Fruit fly (Drosophila melanogaster) whole organism, embryonic: ENCODE measurements around the gene nop5.
A peak's percentile ranks its signal among the peaks of the same experiment; 100 is the strongest.

Source experiments
- Antp ChIP-seq: fragments of 200-800 bp; sonication (Bioruptor generic); optimal IDR thresholded peaks from 3 replicates; lab custom pipeline; 2016; ENCODE audit warnings: missing biosample characterization, missing genetic modification characterization
- CG10209 ChIP-seq: fragments of 200-800 bp; sonication (Bioruptor generic); optimal IDR thresholded peaks from 3 replicates; lab custom pipeline; 2017; ENCODE audit warnings: missing biosample characterization, mild to moderate bottlenecking, missing genetic modification characterization, missing genetic modification reagents
- CG1024 ChIP-seq: fragments of 200-800 bp; sonication (Bioruptor generic); IDR thresholded peaks from 2 replicates; pipeline ENCODE4 v1.3.6; 2022; ENCODE audit warnings: missing biosample characterization, missing genetic modification characterization
- CG11504 ChIP-seq: fragments of 200-800 bp; sonication (Bioruptor generic); optimal IDR thresholded peaks from 3 replicates; lab custom pipeline; 2019; ENCODE audit warnings: missing biosample characterization, mild to moderate bottlenecking, missing genetic modification characterization, moderate library complexity
- CG14667 ChIP-seq: fragments of 200-800 bp; sonication (Bioruptor generic); IDR thresholded peaks from 2 replicates; pipeline ENCODE4 v1.3.6; 2022; ENCODE audit warnings: missing biosample characterization, missing genetic modification characterization
- CG14710 ChIP-seq: fragments of 200-800 bp; sonication (Bioruptor generic); optimal IDR thresholded peaks from 3 replicates; lab custom pipeline; 2019; ENCODE audit warnings: missing biosample characterization, mild to moderate bottlenecking, missing genetic modification characterization, moderate library complexity
- CG17385 ChIP-seq: fragments of 200-800 bp; sonication (Bioruptor generic); optimal IDR thresholded peaks from 3 replicates; lab custom pipeline; 2018; ENCODE audit warnings: missing biosample characterization, mild to moderate bottlenecking, missing genetic modification characterization
- CG2678 ChIP-seq: fragments of 200-800 bp; sonication (Bioruptor generic); optimal IDR thresholded peaks from 3 replicates; lab custom pipeline; 2019; ENCODE audit warnings: missing biosample characterization, mild to moderate bottlenecking, missing genetic modification characterization, moderate library complexity
- CG3065 ChIP-seq: fragments of 200-800 bp; sonication (Bioruptor generic); optimal IDR thresholded peaks from 2 replicates; lab custom pipeline; 2016; ENCODE audit warnings: missing biosample characterization, missing genetic modification characterization
- CG3163 ChIP-seq: fragments of 200-800 bp; sonication (Bioruptor generic); optimal IDR thresholded peaks from 3 replicates; lab custom pipeline; 2016; ENCODE audit warnings: missing biosample characterization, missing genetic modification characterization
- CG32532 ChIP-seq: fragments of 200-800 bp; sonication (Bioruptor generic); IDR thresholded peaks from 2 replicates; pipeline ENCODE4 v1.3.6; 2022; ENCODE audit warnings: missing biosample characterization, missing genetic modification characterization
- CG34376 ChIP-seq: fragments of 200-800 bp; sonication (Bioruptor generic); optimal IDR thresholded peaks from 2 replicates; lab custom pipeline; 2018; ENCODE audit warnings: missing biosample characterization, mild to moderate bottlenecking, missing genetic modification characterization
- CG3726 ChIP-seq: fragments of 200-800 bp; sonication (Bioruptor generic); IDR thresholded peaks from 3 replicates; pipeline ENCODE4, ENCODE4 v1.3.6; 2022; ENCODE audit warnings: missing biosample characterization, missing genetic modification characterization
- CG4617 ChIP-seq: fragments of 200-800 bp; sonication (Bioruptor generic); optimal IDR thresholded peaks from 3 replicates; lab custom pipeline; 2016; ENCODE audit warnings: missing biosample characterization, missing genetic modification characterization, borderline replicate concordance
- CG6175 ChIP-seq: fragments of 200-800 bp; sonication (Bioruptor generic); IDR thresholded peaks from 3 replicates; pipeline ENCODE4 v1.3.6; 2022; ENCODE audit warnings: missing biosample characterization, missing genetic modification characterization
- CG6654 ChIP-seq: fragments of 200-800 bp; sonication (Bioruptor generic); optimal IDR thresholded peaks from 2 replicates; lab custom pipeline; 2017; ENCODE audit warnings: missing biosample characterization, mild to moderate bottlenecking, missing genetic modification characterization
- CG6813 ChIP-seq: fragments of 200-800 bp; sonication (Bioruptor generic); optimal IDR thresholded peaks from 2 replicates; lab custom pipeline; 2017; ENCODE audit warnings: missing biosample characterization, missing genetic modification characterization, mild to moderate bottlenecking, moderate library complexity, missing genetic modification reagents
- CG7271 ChIP-seq: fragments of 200-800 bp; sonication (Bioruptor generic); optimal IDR thresholded peaks from 2 replicates; lab custom pipeline; 2018; ENCODE audit warnings: missing biosample characterization, mild to moderate bottlenecking, missing genetic modification characterization, moderate library complexity
- CG7357 ChIP-seq: fragments of 200-800 bp; sonication (Bioruptor generic); IDR thresholded peaks from 3 replicates; pipeline ENCODE4 v1.3.6; 2022; ENCODE audit warnings: missing biosample characterization, missing genetic modification characterization
- CG7556 ChIP-seq: fragments of 200-800 bp; sonication (Bioruptor generic); optimal IDR thresholded peaks from 2 replicates; lab custom pipeline; 2017; ENCODE audit warnings: missing biosample characterization, mild to moderate bottlenecking, missing genetic modification characterization
- CG7963 ChIP-seq: fragments of 200-800 bp; sonication (Bioruptor generic); IDR thresholded peaks from 3 replicates; pipeline ENCODE4 v1.3.6; 2022; ENCODE audit warnings: missing biosample characterization, missing genetic modification characterization; ENCODE audit not compliant: partially characterized antibody
- CHES-1-like ChIP-seq: fragments of 200-800 bp; sonication (Bioruptor generic); optimal IDR thresholded peaks from 2 replicates; lab custom pipeline; 2016; ENCODE audit warnings: missing biosample characterization, missing genetic modification characterization
- CkIIα-i1 ChIP-seq: fragments of 200-800 bp; sonication (Bioruptor generic); IDR thresholded peaks from 2 replicates; pipeline ENCODE4 v1.3.6; 2022; ENCODE audit warnings: missing biosample characterization, missing genetic modification characterization
- Ets97D ChIP-seq: fragments of 200-800 bp; sonication (Bioruptor generic); optimal IDR thresholded peaks from 3 replicates; lab custom pipeline; 2016; ENCODE audit warnings: missing biosample characterization, missing genetic modification characterization
- H2.0 ChIP-seq: fragments of 200-800 bp; sonication (Bioruptor generic); IDR thresholded peaks from 2 replicates; pipeline ENCODE4 v1.3.6; 2022; ENCODE audit warnings: missing biosample characterization, missing genetic modification characterization
- HLH3B ChIP-seq: fragments of 200-800 bp; sonication (Bioruptor generic); IDR thresholded peaks from 2 replicates; pipeline ENCODE4 v1.3.6; 2022; ENCODE audit warnings: missing biosample characterization, missing genetic modification characterization
- HLH4C ChIP-seq: fragments of 200-800 bp; sonication (Bioruptor generic); IDR thresholded peaks from 3 replicates; pipeline ENCODE4 v1.3.6; 2022; ENCODE audit warnings: missing biosample characterization, missing genetic modification characterization; ENCODE audit not compliant: partially characterized antibody
- Meics ChIP-seq: fragments of 200-800 bp; sonication (Bioruptor generic); optimal IDR thresholded peaks from 2 replicates; lab custom pipeline; 2017; ENCODE audit warnings: missing biosample characterization, mild to moderate bottlenecking, missing genetic modification characterization
- NC2β ChIP-seq: fragments of 200-800 bp; sonication (Bioruptor generic); optimal IDR thresholded peaks from 2 replicates; lab custom pipeline; 2016; ENCODE audit warnings: missing biosample characterization, missing genetic modification characterization
- Oaz ChIP-seq: fragments of 200-800 bp; sonication (Bioruptor generic); IDR thresholded peaks from 2 replicates; pipeline ENCODE4 v1.3.6; 2022; ENCODE audit warnings: missing biosample characterization, missing genetic modification characterization
- Rfx ChIP-seq: fragments of 200-800 bp; sonication (Bioruptor generic); IDR thresholded peaks from 2 replicates; pipeline ENCODE4 v1.3.6; 2022; ENCODE audit warnings: missing biosample characterization, missing genetic modification characterization
- Sin3A ChIP-seq: fragments of >200 bp; optimal IDR thresholded peaks from 2 replicates; lab custom pipeline; 2018
- TFAM ChIP-seq: fragments of 200-800 bp; sonication (Bioruptor generic); optimal IDR thresholded peaks from 2 replicates; lab custom pipeline; 2017; ENCODE audit warnings: missing biosample characterization, missing genetic modification characterization, inconsistent platforms
- Vsx1 ChIP-seq: fragments of 200-800 bp; sonication (Bioruptor generic); optimal IDR thresholded peaks from 2 replicates; lab custom pipeline; 2017; ENCODE audit warnings: missing biosample characterization, mild to moderate bottlenecking, missing genetic modification characterization, missing genetic modification reagents
- amos ChIP-seq: fragments of 200-800 bp; sonication (Bioruptor generic); IDR thresholded peaks from 2 replicates; pipeline ENCODE4 v1.3.6; 2022; ENCODE audit warnings: missing biosample characterization, missing genetic modification characterization; ENCODE audit not compliant: partially characterized antibody
- ara ChIP-seq: fragments of 200-800 bp; sonication (Bioruptor generic); IDR thresholded peaks from 2 replicates; pipeline ENCODE4 v1.3.6; 2022; ENCODE audit warnings: missing biosample characterization, missing genetic modification characterization
- bab2 ChIP-seq: fragments of 200-800 bp; sonication (Bioruptor generic); optimal IDR thresholded peaks from 2 replicates; lab custom pipeline; 2016; ENCODE audit warnings: missing biosample characterization, missing genetic modification characterization
- chn ChIP-seq: fragments of 200-800 bp; sonication (Bioruptor generic); optimal IDR thresholded peaks from 2 replicates; lab custom pipeline; 2016; ENCODE audit warnings: missing biosample characterization, missing genetic modification characterization
- ci ChIP-seq: fragments of 200-800 bp; sonication (Bioruptor generic); IDR thresholded peaks from 3 replicates; pipeline ENCODE4 v1.3.6; 2022; ENCODE audit warnings: missing biosample characterization, missing genetic modification characterization
- cwo ChIP-seq: fragments of 200-800 bp; sonication (Bioruptor generic); optimal IDR thresholded peaks from 3 replicates; lab custom pipeline; 2017; ENCODE audit warnings: missing biosample characterization, missing genetic modification characterization, mild to moderate bottlenecking, moderate library complexity, missing genetic modification reagents
- gfzf ChIP-seq: fragments of 200-800 bp; sonication (Bioruptor generic); optimal IDR thresholded peaks from 2 replicates; lab custom pipeline; 2016; ENCODE audit warnings: missing biosample characterization, mild to moderate bottlenecking, missing genetic modification characterization, moderate library complexity
- gsb ChIP-seq: fragments of 200-800 bp; sonication (Bioruptor generic); IDR thresholded peaks from 2 replicates; pipeline ENCODE4 v1.3.6; 2022; ENCODE audit warnings: missing biosample characterization, missing genetic modification characterization
- gt ChIP-seq: fragments of 200-800 bp; sonication (Bioruptor generic); IDR thresholded peaks from 2 replicates; pipeline ENCODE4 v1.3.6; 2022; ENCODE audit warnings: missing biosample characterization, missing genetic modification characterization
- h ChIP-seq: fragments of >200 bp; optimal IDR thresholded peaks from 2 replicates; lab custom pipeline; 2017
- hbn ChIP-seq: fragments of 200-800 bp; sonication (Bioruptor generic); IDR thresholded peaks from 2 replicates; pipeline ENCODE4 v1.3.6; 2022; ENCODE audit warnings: missing biosample characterization, missing genetic modification characterization; ENCODE audit not compliant: partially characterized antibody
- ken ChIP-seq: fragments of 200-800 bp; sonication (Bioruptor generic); IDR thresholded peaks from 3 replicates; pipeline ENCODE4 v1.3.6; 2022; ENCODE audit warnings: missing biosample characterization, missing genetic modification characterization
- lbe ChIP-seq: fragments of 200-800 bp; sonication (Bioruptor generic); optimal IDR thresholded peaks from 2 replicates; lab custom pipeline; 2016; ENCODE audit warnings: missing biosample characterization, mild to moderate bottlenecking, missing genetic modification characterization
- lilli ChIP-seq: fragments of 200-800 bp; sonication (Bioruptor generic); optimal IDR thresholded peaks from 3 replicates; lab custom pipeline; 2016; ENCODE audit warnings: missing biosample characterization, missing genetic modification characterization
- pfk ChIP-seq: fragments of 200-800 bp; sonication (Bioruptor generic); optimal IDR thresholded peaks from 2 replicates; lab custom pipeline; 2018; ENCODE audit warnings: missing biosample characterization, mild to moderate bottlenecking, missing genetic modification characterization, moderate library complexity
- sima ChIP-seq: fragments of 200-800 bp; sonication (Bioruptor generic); optimal IDR thresholded peaks from 2 replicates; lab custom pipeline; 2016; ENCODE audit warnings: missing biosample characterization, missing genetic modification characterization
- tx ChIP-seq: fragments of 200-800 bp; sonication (Bioruptor generic); optimal IDR thresholded peaks from 2 replicates; lab custom pipeline; 2016; ENCODE audit warnings: missing biosample characterization, missing genetic modification characterization
- zfh2 ChIP-seq: fragments of 200-800 bp; sonication (Bioruptor generic); optimal IDR thresholded peaks from 2 replicates; lab custom pipeline; 2016; ENCODE audit warnings: missing biosample characterization, missing genetic modification characterization

Gene nop5

dm6 chr2L:6968013-6968517 is 49.5 kb upstream of the nop5 start (continued):
- peak; percentile 14 for TF ChIP-seq CG3163 (GFP tag; lab: Kevin White, UChicago)
- peak; percentile 52 for TF ChIP-seq NC2β
- no peak for TF ChIP-seq Vsx1 (GFP tag; lab: Kevin White, UChicago)
- peak; percentile 32 for TF ChIP-seq tx (GFP tag; lab: Kevin White, UChicago)
- TF ChIP-seq ken (GFP tag; lab: Robert Waterston, UW): no peak; the same call in 2 of the 3 replicates
- peak; percentile 79 for TF ChIP-seq hbn (GFP tag; lab: Robert Waterston, UW)
- TF ChIP-seq CG17385: no peak
- peak; percentile 49 for TF ChIP-seq Ets97D
- TF ChIP-seq cwo (GFP tag; lab: Kevin White, UChicago): no peak
- no peak for TF ChIP-seq CG7271 (tag; lab: Kevin White, UChicago)
- TF ChIP-seq gsb (GFP tag; lab: Robert Waterston, UW): no peak
- peak; percentile 70 for TF ChIP-seq lilli (GFP tag; lab: Kevin White, UChicago)
- TF ChIP-seq CG7357 (GFP tag; lab: Robert Waterston, UW): no peak
- TF ChIP-seq ci: peak; percentile 81
- no peak for TF ChIP-seq CG14710
- TF ChIP-seq CG34376: peak; percentile 41
- peak; percentile 6 for TF ChIP-seq HLH4C
- TF ChIP-seq CG6813 (GFP tag; lab: Kevin White, UChicago): peak; percentile 6
- TF ChIP-seq CG10209 (GFP tag; lab: Kevin White, UChicago): peak; percentile 27
- no peak; the same call in 1 of the 2 replicates for TF ChIP-seq Rfx (GFP tag; lab: Robert Waterston, UW)
- no peak for TF ChIP-seq CG2678
- TF ChIP-seq CG6175 (GFP tag; lab: Robert Waterston, UW): no peak
- no peak for TF ChIP-seq CG1024
- peak; percentile 45 for TF ChIP-seq Meics (GFP tag; lab: Kevin White, UChicago)
- TF ChIP-seq Sin3A (lab: Kevin White, UChicago): no peak
- no peak for TF ChIP-seq CG6654
- peak; percentile 51 for TF ChIP-seq CG11504
- TF ChIP-seq gt (GFP tag; lab: Robert Waterston, UW): no peak
- peak; percentile 56 for TF ChIP-seq Antp
- no peak for TF ChIP-seq Oaz (GFP tag; lab: Robert Waterston, UW)
- TF ChIP-seq h (lab: Kevin White, UChicago): no peak
- TF ChIP-seq CG3726 (GFP tag; lab: Robert Waterston, UW): no peak
- peak; percentile 43 for TF ChIP-seq chn (GFP tag; lab: Kevin White, UChicago)
- no peak for TF ChIP-seq sima (GFP tag; lab: Kevin White, UChicago)
- TF ChIP-seq CG7556: peak; percentile 8
- peak; percentile 1 for TF ChIP-seq gfzf (GFP tag; lab: Kevin White, UChicago)
- peak; percentile 45 for TF ChIP-seq zfh2 (GFP tag; lab: Kevin White, UChicago)
- no peak for TF ChIP-seq CG14667 (GFP tag; lab: Robert Waterston, UW)
- no peak for TF ChIP-seq H2.0
- TF ChIP-seq CG4617: peak; percentile 30
- TF ChIP-seq HLH3B (GFP tag; lab: Robert Waterston, UW): peak; percentile 27; the same call in 1 of the 2 replicates
- TF ChIP-seq ara (GFP tag; lab: Robert Waterston, UW): no peak
- peak; percentile 63; the same call in 2 of the 3 replicates for TF ChIP-seq CG7963
- peak; percentile 4 for TF ChIP-seq lbe
- peak; percentile 48 for TF ChIP-seq CHES-1-like (GFP tag; lab: Kevin White, UChicago)
- TF ChIP-seq pfk (GFP tag; lab: Kevin White, UChicago): no peak
- TF ChIP-seq TFAM (GFP tag; lab: Kevin White, UChicago): no peak
- TF ChIP-seq CG3065 (GFP tag; lab: Kevin White, UChicago): no peak
- TF ChIP-seq CG32532: peak; percentile 20; the same call in 1 of the 2 replicates
- TF ChIP-seq CkIIα-i1 (GFP tag; lab: Robert Waterston, UW): no peak
- TF ChIP-seq amos (GFP tag; lab: Robert Waterston, UW): peak; percentile 75
- peak; percentile 57 for TF ChIP-seq bab2 (GFP tag; lab: Kevin White, UChicago)
